Fruit fly (Drosophila melanogaster) whole organism, pupa: ENCODE results near the gene Xport-B.

Source experiments
- CG14655 ChIP-seq: fragments of 200-800 bp; sonication (Bioruptor generic); optimal IDR thresholded peaks from 3 replicates; lab custom pipeline; 2017; ENCODE audit warnings: mild to moderate bottlenecking, missing biosample characterization, missing genetic modification reagents, missing genetic modification characterization
- CG15710 ChIP-seq: fragments of 200-800 bp; sonication (Bioruptor generic); optimal IDR thresholded peaks from 2 replicates; lab custom pipeline; 2018; ENCODE audit warnings: missing biosample characterization, mild to moderate bottlenecking, missing genetic modification characterization, moderate library complexity
- CG32121 ChIP-seq: fragments of 200-800 bp; sonication (Bioruptor generic); IDR thresholded peaks from 2 replicates; pipeline ENCODE4 v1.3.6; 2022; ENCODE audit warnings: missing biosample characterization, missing genetic modification characterization
- Pif1B ChIP-seq: fragments of 200-800 bp; sonication (Bioruptor generic); optimal IDR thresholded peaks from 3 replicates; lab custom pipeline; 2016; ENCODE audit warnings: missing biosample characterization, missing genetic modification characterization
- gl ChIP-seq: fragments of 200-800 bp; sonication (Bioruptor generic); optimal IDR thresholded peaks from 2 replicates; lab custom pipeline; 2018; ENCODE audit warnings: missing biosample characterization, mild to moderate bottlenecking, missing genetic modification characterization

DNA sequence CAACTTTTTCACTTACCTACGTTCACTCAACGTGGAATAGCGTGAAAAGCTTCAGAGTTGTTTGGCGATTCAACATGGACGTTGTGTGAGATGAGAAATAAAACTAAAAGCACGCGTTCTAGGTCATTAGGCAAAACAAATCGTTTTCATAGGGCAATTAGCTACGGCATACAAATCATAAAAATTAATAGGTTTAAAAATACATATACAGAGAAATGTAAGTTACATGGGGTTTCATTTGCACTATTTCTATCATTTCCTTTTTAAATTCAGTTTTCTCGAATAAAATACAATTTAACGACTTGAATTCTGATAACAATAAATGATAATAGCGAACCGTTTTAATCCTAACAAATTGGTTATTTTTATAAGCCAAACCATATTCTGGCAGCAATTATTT is 27.1 kb upstream of the Xport-B start, which contains the start of gene CG46042:
- TF ChIP-seq CG15710 (tag; lab: Kevin White, UChicago) = no peak
- TF ChIP-seq CG32121 (GFP tag; lab: Robert Waterston, UW) = no peak
- TF ChIP-seq Pif1B (GFP tag; lab: Kevin White, UChicago) = no peak
- no peak for TF ChIP-seq gl (tag; lab: Kevin White, UChicago)
- TF ChIP-seq CG14655 (GFP tag; lab: Kevin White, UChicago) = no peak
